Worm (Caenorhabditis elegans): ENCODE data around the gene Y43D4A.6.

ce11 chrIV:16822529-16822928, 35.4 kb downstream of the Y43D4A.6 start, which contains the start of gene Y116A8A.4:
- TF ChIP-seq ceh-28 (tag; optimal IDR thresholded peaks at IDR 0.05), result no peak
- TF ChIP-seq ama-1 (optimal IDR thresholded peaks at IDR 0.05), result no peak
- TF ChIP-seq nhr-76 (tag; optimal IDR thresholded peaks at IDR 0.05), result no peak
- no peak for TF ChIP-seq nhr-25 (tag; optimal IDR thresholded peaks at IDR 0.05)
- TF ChIP-seq R02D3.7 (tag; optimal IDR thresholded peaks at IDR 0.05), result no peak
- no peak for TF ChIP-seq ceh-9 (tag; optimal IDR thresholded peaks at IDR 0.05)
- TF ChIP-seq pha-4 (tag; optimal IDR thresholded peaks at IDR 0.05), result no peak
- no peak for TF ChIP-seq daf-12 (tag; optimal IDR thresholded peaks at IDR 0.05)
- no peak for TF ChIP-seq fos-1 (tag; optimal IDR thresholded peaks at IDR 0.05)
- no peak for TF ChIP-seq snpc-4 (tag; optimal IDR thresholded peaks at IDR 0.05)
